Fruit fly (Drosophila melanogaster) Kc167 (cell line): ENCODE data around the gene CG7568.

Experiments
- Myc ChIP-seq: fragments of >200 bp; optimal IDR thresholded peaks from 2 replicates; lab custom pipeline; 2017; ENCODE audit warnings: missing external identifiers
- Sin3A ChIP-seq: fragments of >200 bp; optimal IDR thresholded peaks from 2 replicates; lab custom pipeline; 2018; ENCODE audit warnings: missing external identifiers
- h ChIP-seq: fragments of >200 bp; optimal IDR thresholded peaks from 3 replicates; lab custom pipeline; 2018; ENCODE audit warnings: missing external identifiers
- insv ChIP-seq: fragments of >200 bp; optimal IDR thresholded peaks from 3 replicates; lab custom pipeline; 2018; ENCODE audit warnings: missing external identifiers
- psq ChIP-seq: fragments of >200 bp; optimal IDR thresholded peaks from 2 replicates; lab custom pipeline; 2017; ENCODE audit warnings: missing external identifiers
- ttk ChIP-seq: sonication (Bioruptor generic); optimal IDR thresholded peaks from 2 replicates; lab custom pipeline; 2017; ENCODE audit warnings: missing external identifiers

- no peak for TF ChIP-seq ttk (lab: Kevin White, UChicago)
- TF ChIP-seq h: no peak
- TF ChIP-seq psq (lab: Kevin White, UChicago): no peak
- no peak for TF ChIP-seq insv
- no peak for TF ChIP-seq Sin3A
- TF ChIP-seq Myc (lab: Kevin White, UChicago): no peak
Measured at dm6 chr3R:29588004-29588403, 12.7 kb downstream of the CG7568 start, which contains the start of gene CG7567.
